Worm (Caenorhabditis elegans): ENCODE data around the gene F58A6.5.

- TF ChIP-seq dao-5 (tag; optimal IDR thresholded peaks at IDR 0.05) (no peak), him-1 (tag; optimal IDR thresholded peaks at IDR 0.05) (no peak), W03F9.2 (tag; optimal IDR thresholded peaks at IDR 0.05) (no peak)
Observed at ce11 chrII:5187934-5188333, 39.7 kb upstream of the F58A6.5 start.
